Fruit fly (Drosophila melanogaster) whole organism: Measurements from ENCODE around the gene Nct.

ENCODE experiments used
- CG8478 ChIP-seq: fragments of >200 bp; optimal IDR thresholded peaks from 2 replicates; lab custom pipeline; 2018; ENCODE audit warnings: inconsistent platforms
- Dll ChIP-seq: fragments of >200 bp; optimal IDR thresholded peaks from 2 replicates; lab custom pipeline; 2017
- EcR ChIP-seq, 2 experiments: fragments of >200 bp; optimal IDR thresholded peaks; 2 replicates each; lab custom pipeline; 2017; ENCODE audit warnings: missing biosample characterization in 2 of 2, missing genetic modification characterization in 2 of 2, missing genetic modification reagents in 2 of 2
- pan ChIP-seq: fragments of >200 bp; optimal IDR thresholded peaks from 2 replicates; lab custom pipeline; 2017
- psq ChIP-seq: fragments of >200 bp; optimal IDR thresholded peaks from 2 replicates; lab custom pipeline; 2017
- usp ChIP-seq: fragments of >200 bp; optimal IDR thresholded peaks from 2 replicates; lab custom pipeline; 2017; ENCODE audit warnings: missing biosample characterization, missing genetic modification characterization, mixed read lengths

DNA sequence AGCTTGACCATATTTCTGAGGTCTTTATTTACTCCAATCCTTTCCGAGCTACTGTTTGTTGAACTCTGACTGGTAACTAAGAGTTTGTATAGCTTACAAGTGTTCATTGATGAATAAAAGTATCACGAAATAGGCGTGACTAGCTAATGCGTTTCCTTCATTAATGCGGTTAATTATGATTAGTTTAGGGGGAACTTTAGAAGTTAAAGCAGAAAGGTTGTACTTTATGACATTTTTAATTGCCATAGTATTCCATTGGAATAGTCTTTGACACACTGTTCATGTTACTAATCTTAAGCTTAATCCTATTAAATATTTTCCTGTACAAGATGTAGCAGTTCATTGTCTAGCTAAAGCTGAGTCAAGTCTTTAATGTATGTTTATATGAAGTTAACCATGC, 8.3 kb downstream of the Nct start, which contains the start of gene ppk22:
- TF ChIP-seq EcR (GFP tag; optimal IDR thresholded peaks at IDR 0.05; lab: Kevin White, UChicago): no peak
- no peak for TF ChIP-seq pan
- no peak for TF ChIP-seq psq (lab: Kevin White, UChicago)
- TF ChIP-seq usp (GFP tag; lab: Kevin White, UChicago): no peak
- no peak for TF ChIP-seq CG8478 (lab: Kevin White, UChicago)
- no peak for TF ChIP-seq Dll (lab: Kevin White, UChicago)
